Fruit fly (Drosophila melanogaster) whole organism, embryonic: ENCODE data around the gene Hrb27C.

Experiments
- Atf6 ChIP-seq: fragments of 200-800 bp; sonication (Bioruptor generic); IDR thresholded peaks from 2 replicates; pipeline ENCODE4 v1.3.6; 2022; ENCODE audit warnings: missing biosample characterization, missing genetic modification characterization
- Blimp-1 ChIP-seq: fragments of 200-800 bp; sonication (Bioruptor generic); optimal IDR thresholded peaks from 3 replicates; lab custom pipeline; 2018; ENCODE audit warnings: missing biosample characterization, missing genetic modification characterization, mild to moderate bottlenecking, moderate library complexity, missing genetic modification reagents
- BtbVII ChIP-seq: fragments of 200-800 bp; sonication (Bioruptor generic); optimal IDR thresholded peaks from 3 replicates; lab custom pipeline; 2017; ENCODE audit warnings: missing biosample characterization, mild to moderate bottlenecking, missing genetic modification characterization
- CG10147 ChIP-seq: fragments of 200-800 bp; sonication (Bioruptor generic); optimal IDR thresholded peaks from 2 replicates; lab custom pipeline; 2019; ENCODE audit warnings: missing biosample characterization, mild to moderate bottlenecking, missing genetic modification characterization, moderate library complexity
- CG10565 ChIP-seq: fragments of 200-800 bp; sonication (Bioruptor generic); optimal IDR thresholded peaks from 3 replicates; lab custom pipeline; 2016; ENCODE audit warnings: missing biosample characterization, mild to moderate bottlenecking, missing genetic modification characterization
- CG10979 ChIP-seq: fragments of 200-800 bp; sonication (Bioruptor generic); optimal IDR thresholded peaks from 2 replicates; lab custom pipeline; 2018; ENCODE audit warnings: missing biosample characterization, mild to moderate bottlenecking, missing genetic modification characterization, moderate library complexity
- CG15479 ChIP-seq: fragments of 200-800 bp; sonication (Bioruptor generic); optimal IDR thresholded peaks from 3 replicates; lab custom pipeline; 2019; ENCODE audit warnings: missing biosample characterization, mild to moderate bottlenecking, missing genetic modification characterization, moderate library complexity
- CG2120 ChIP-seq: fragments of 200-800 bp; sonication (Bioruptor generic); optimal IDR thresholded peaks from 3 replicates; lab custom pipeline; 2016; ENCODE audit warnings: missing biosample characterization, missing genetic modification characterization
- CG2712 ChIP-seq: fragments of 200-800 bp; optimal IDR thresholded peaks from 3 replicates; lab custom pipeline; 2019; ENCODE audit warnings: missing biosample characterization, mild to moderate bottlenecking, missing genetic modification characterization, moderate library complexity
- CG3065 ChIP-seq: fragments of 200-800 bp; sonication (Bioruptor generic); optimal IDR thresholded peaks from 2 replicates; lab custom pipeline; 2016; ENCODE audit warnings: missing biosample characterization, missing genetic modification characterization
- CG34376 ChIP-seq: fragments of 200-800 bp; sonication (Bioruptor generic); optimal IDR thresholded peaks from 2 replicates; lab custom pipeline; 2018; ENCODE audit warnings: missing biosample characterization, mild to moderate bottlenecking, missing genetic modification characterization
- CG3847 ChIP-seq: fragments of 200-800 bp; sonication (Bioruptor generic); IDR thresholded peaks from 2 replicates; pipeline ENCODE4 v1.3.6; 2022; ENCODE audit warnings: missing biosample characterization, missing genetic modification characterization
- CG4424 ChIP-seq: fragments of 200-800 bp; sonication (Bioruptor generic); optimal IDR thresholded peaks from 3 replicates; lab custom pipeline; 2016; ENCODE audit warnings: missing biosample characterization, missing genetic modification characterization
- CG4707 ChIP-seq: fragments of 200-800 bp; sonication (Bioruptor generic); optimal IDR thresholded peaks from 2 replicates; lab custom pipeline; 2018; ENCODE audit warnings: missing biosample characterization, mild to moderate bottlenecking, missing genetic modification characterization, moderate library complexity
- CG8388 ChIP-seq: fragments of 200-800 bp; sonication (Bioruptor generic); optimal IDR thresholded peaks from 2 replicates; lab custom pipeline; 2019; ENCODE audit warnings: missing biosample characterization, mild to moderate bottlenecking, missing genetic modification characterization, moderate library complexity
- CG9437 ChIP-seq: fragments of 200-800 bp; sonication (Bioruptor generic); optimal IDR thresholded peaks from 2 replicates; lab custom pipeline; 2018; ENCODE audit warnings: missing biosample characterization, mild to moderate bottlenecking, missing genetic modification characterization
- CG9932 ChIP-seq: fragments of 200-800 bp; sonication (Bioruptor generic); IDR thresholded peaks from 2 replicates; pipeline ENCODE4 v1.3.6; 2022; ENCODE audit warnings: missing biosample characterization, missing genetic modification characterization
- Camta ChIP-seq: fragments of 200-800 bp; sonication (Bioruptor generic); optimal IDR thresholded peaks from 2 replicates; lab custom pipeline; 2016; ENCODE audit warnings: missing biosample characterization, missing genetic modification characterization
- CoRest ChIP-seq: fragments of 200-800 bp; sonication (Bioruptor generic); optimal IDR thresholded peaks from 3 replicates; lab custom pipeline; 2018; ENCODE audit warnings: missing biosample characterization, mild to moderate bottlenecking, missing genetic modification characterization, moderate library complexity
- D ChIP-seq, 2 experiments: fragments of 200-800 bp in 1 of 2; fragments of >200 bp in 1 of 2; sonication (Bioruptor generic) in 1 of 2; optimal IDR thresholded peaks; 2 replicates in 1 of 2; 3 replicates in 1 of 2; lab custom pipeline; 2017; ENCODE audit warnings: mild to moderate bottlenecking in 1 of 2, missing biosample characterization in 1 of 2, missing genetic modification characterization in 1 of 2, missing genetic modification reagents in 1 of 2
- D19B ChIP-seq: fragments of 200-800 bp; sonication (Bioruptor generic); optimal IDR thresholded peaks from 2 replicates; lab custom pipeline; 2017; ENCODE audit warnings: missing biosample characterization, mild to moderate bottlenecking, missing genetic modification characterization
- Fer2 ChIP-seq: fragments of 200-800 bp; sonication (Bioruptor generic); optimal IDR thresholded peaks from 2 replicates; lab custom pipeline; 2018; ENCODE audit warnings: missing biosample characterization, mild to moderate bottlenecking, missing genetic modification characterization, moderate library complexity
- Fer3 ChIP-seq: fragments of 200-800 bp; sonication (Bioruptor generic); optimal IDR thresholded peaks from 2 replicates; lab custom pipeline; 2018; ENCODE audit warnings: missing biosample characterization, mild to moderate bottlenecking, missing genetic modification characterization, moderate library complexity
- HHEX ChIP-seq: fragments of 200-800 bp; sonication (Bioruptor generic); optimal IDR thresholded peaks from 3 replicates; lab custom pipeline; 2017; ENCODE audit warnings: missing biosample characterization, mild to moderate bottlenecking, missing genetic modification characterization, missing genetic modification reagents
- HLH3B ChIP-seq: fragments of 200-800 bp; sonication (Bioruptor generic); IDR thresholded peaks from 2 replicates; pipeline ENCODE4 v1.3.6; 2022; ENCODE audit warnings: missing biosample characterization, missing genetic modification characterization
- HmgZ ChIP-seq: fragments of 200-800 bp; sonication (Bioruptor generic); optimal IDR thresholded peaks from 2 replicates; lab custom pipeline; 2018; ENCODE audit warnings: missing biosample characterization, mild to moderate bottlenecking, missing genetic modification characterization
- Hmr ChIP-seq: fragments of 200-800 bp; sonication (Bioruptor generic); optimal IDR thresholded peaks from 3 replicates; lab custom pipeline; 2017; ENCODE audit warnings: mild to moderate bottlenecking, missing biosample characterization, missing genetic modification reagents, missing genetic modification characterization
- Lpt ChIP-seq: fragments of >200 bp; optimal IDR thresholded peaks from 2 replicates; lab custom pipeline; 2018; ENCODE audit warnings: missing biosample characterization, missing genetic modification characterization
- Myb ChIP-seq: fragments of 200-800 bp; sonication (Bioruptor generic); optimal IDR thresholded peaks from 2 replicates; lab custom pipeline; 2016; ENCODE audit warnings: missing biosample characterization, missing genetic modification characterization
- Nf-YC ChIP-seq: fragments of 200-800 bp; optimal IDR thresholded peaks from 3 replicates; lab custom pipeline; 2019; ENCODE audit warnings: missing biosample characterization, mild to moderate bottlenecking, missing genetic modification characterization, moderate library complexity
- Oli ChIP-seq: fragments of 200-800 bp; sonication (Bioruptor generic); optimal IDR thresholded peaks from 2 replicates; lab custom pipeline; 2018; ENCODE audit warnings: missing biosample characterization, mild to moderate bottlenecking, missing genetic modification characterization, moderate library complexity
- Rfx ChIP-seq: fragments of 200-800 bp; sonication (Bioruptor generic); IDR thresholded peaks from 2 replicates; pipeline ENCODE4 v1.3.6; 2022; ENCODE audit warnings: missing biosample characterization, missing genetic modification characterization
- Rx ChIP-seq: fragments of 200-800 bp; sonication (Bioruptor generic); IDR thresholded peaks from 2 replicates; pipeline ENCODE4 v1.3.6; 2022; ENCODE audit warnings: missing biosample characterization, missing genetic modification characterization
- Sox100B ChIP-seq: fragments of 200-800 bp; sonication (Bioruptor generic); optimal IDR thresholded peaks from 3 replicates; lab custom pipeline; 2018; ENCODE audit warnings: missing biosample characterization, mild to moderate bottlenecking, missing genetic modification characterization
- ap ChIP-seq: fragments of 200-800 bp; sonication (Bioruptor generic); IDR thresholded peaks from 2 replicates; pipeline ENCODE4 v1.3.6; 2022; ENCODE audit warnings: missing biosample characterization, missing genetic modification characterization
- bowl ChIP-seq: fragments of 200-800 bp; sonication (Bioruptor generic); IDR thresholded peaks from 2 replicates; pipeline ENCODE4 v1.3.6; 2022; ENCODE audit warnings: missing biosample characterization, missing genetic modification characterization
- cato ChIP-seq: fragments of 200-800 bp; sonication (Bioruptor generic); optimal IDR thresholded peaks from 2 replicates; lab custom pipeline; 2016; ENCODE audit warnings: missing biosample characterization, missing genetic modification characterization, borderline replicate concordance
- caup ChIP-seq: fragments of 200-800 bp; sonication (Bioruptor generic); optimal IDR thresholded peaks from 3 replicates; lab custom pipeline; 2017; ENCODE audit warnings: missing biosample characterization, mild to moderate bottlenecking, missing genetic modification characterization, moderate library complexity; ENCODE audit not compliant: severe bottlenecking
- croc ChIP-seq: fragments of 200-800 bp; sonication (Bioruptor generic); conservative IDR thresholded peaks from 3 replicates; pipeline ENCODE4 v1.3.6; 2022; ENCODE audit warnings: missing biosample characterization, missing genetic modification characterization
- gem ChIP-seq: fragments of 200-800 bp; sonication (Bioruptor generic); optimal IDR thresholded peaks from 2 replicates; lab custom pipeline; 2019; ENCODE audit warnings: missing biosample characterization, mild to moderate bottlenecking, missing genetic modification characterization, moderate library complexity
- kay ChIP-seq: fragments of 200-800 bp; sonication (Bioruptor generic); optimal IDR thresholded peaks from 2 replicates; lab custom pipeline; 2016; ENCODE audit warnings: missing biosample characterization, missing genetic modification characterization
- mam ChIP-seq: fragments of 200-800 bp; sonication (Bioruptor generic); optimal IDR thresholded peaks from 3 replicates; lab custom pipeline; 2016; ENCODE audit warnings: missing biosample characterization, missing genetic modification characterization
- nerfin-1 ChIP-seq: fragments of 200-800 bp; sonication (Bioruptor generic); optimal IDR thresholded peaks from 3 replicates; lab custom pipeline; 2019; ENCODE audit warnings: missing biosample characterization, mild to moderate bottlenecking, missing genetic modification characterization, moderate library complexity
- phol ChIP-seq: fragments of 200-800 bp; sonication (Bioruptor generic); optimal IDR thresholded peaks from 3 replicates; lab custom pipeline; 2018; ENCODE audit warnings: missing biosample characterization, mild to moderate bottlenecking, missing genetic modification characterization, moderate library complexity
- pnt ChIP-seq: fragments of 200-800 bp; sonication (Bioruptor generic); optimal IDR thresholded peaks from 3 replicates; lab custom pipeline; 2016; ENCODE audit warnings: missing biosample characterization, missing genetic modification characterization
- stc ChIP-seq: fragments of 200-800 bp; sonication (Bioruptor generic); IDR thresholded peaks from 2 replicates; pipeline ENCODE4 v1.3.6; 2022; ENCODE audit warnings: missing biosample characterization, missing genetic modification characterization
- tap ChIP-seq: fragments of 200-800 bp; optimal IDR thresholded peaks from 3 replicates; lab custom pipeline; 2019; ENCODE audit warnings: missing biosample characterization, mild to moderate bottlenecking, missing genetic modification characterization, moderate library complexity
- ttk ChIP-seq: fragments of 200-800 bp; sonication (Bioruptor generic); IDR thresholded peaks from 2 replicates; pipeline ENCODE4 v2.1.2; 2022; ENCODE audit warnings: missing biosample characterization, missing genetic modification characterization

Hrb27C gene

DNA sequence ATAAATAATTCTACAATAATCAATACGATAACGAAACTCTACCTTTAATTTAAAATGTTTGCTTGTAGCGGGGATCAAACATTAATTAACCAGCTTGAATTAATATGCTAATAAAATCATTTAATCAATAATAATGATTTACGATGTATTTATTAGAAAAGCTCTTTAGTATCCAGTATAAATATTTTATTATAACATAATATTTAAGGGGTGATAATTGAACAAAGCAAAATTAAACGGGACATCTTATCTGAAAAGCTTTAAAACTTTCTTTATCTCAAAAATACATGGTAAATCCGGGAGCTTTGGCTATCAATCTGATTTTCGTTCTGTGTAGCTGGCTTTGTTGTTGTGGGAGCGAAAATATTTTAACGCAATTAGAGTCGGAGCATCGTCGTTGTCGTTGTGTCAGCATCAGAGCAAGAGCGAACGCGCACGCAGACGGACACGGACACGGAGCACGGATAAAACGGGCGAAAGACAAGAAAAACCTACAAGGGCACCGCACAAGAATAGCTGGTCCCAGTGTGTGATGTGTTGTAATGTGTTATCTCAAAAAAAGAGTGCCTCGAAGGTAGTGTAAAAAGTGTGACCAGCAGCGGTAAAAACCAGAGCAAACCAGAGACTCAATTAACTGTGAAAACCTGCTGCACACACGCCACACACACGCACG lies 45.8 kb upstream of the Hrb27C start, which contains the start of gene Nlg2 (continued):
- TF ChIP-seq cato (no peak), caup (GFP tag; lab: Kevin White, UChicago) (peak; percentile 67), tap (tag; lab: Kevin White, UChicago) (peak; percentile 52), CG10565 (GFP tag; lab: Kevin White, UChicago) (no peak), Rx (GFP tag; lab: Robert Waterston, UW) (no peak), CG10147 (GFP tag; lab: Kevin White, UChicago) (peak; percentile 70), Atf6 (0 out of 2 replicates have a peak, but pooled peaks have one; percentile 15), CG2712 (tag; lab: Kevin White, UChicago) (peak; percentile 69), ttk (GFP tag; lab: Robert Waterston, UW) (peak; percentile 21; the same call in 1 of the 2 replicates), CG4707 (GFP tag; lab: Kevin White, UChicago) (no peak), BtbVII (GFP tag; lab: Kevin White, UChicago) (peak; percentile 68), mam (GFP tag; lab: Kevin White, UChicago) (no peak), Nf-YC (tag; lab: Kevin White, UChicago) (peak; percentile 64), pnt (GFP tag; lab: Kevin White, UChicago) (no peak), Hmr (peak; percentile 81), CG15479 (GFP tag; lab: Kevin White, UChicago) (no peak), D19B (peak; percentile 50), CG9932 (0 out of 2 replicates have a peak, but pooled peaks have one; percentile 7), CG3847 (GFP tag; lab: Robert Waterston, UW) (0 out of 2 replicates have a peak, but pooled peaks have one; percentile 24), phol (peak; percentile 64), CG8388 (GFP tag; lab: Kevin White, UChicago) (peak; percentile 29), HLH3B (no peak), Fer2 (tag; lab: Kevin White, UChicago) (peak; percentile 23), ap (GFP tag; lab: Robert Waterston, UW) (no peak), CG4424 (GFP tag; lab: Kevin White, UChicago) (peak; percentile 52), Sox100B (GFP tag; lab: Kevin White, UChicago) (peak; percentile 80), CG2120 (GFP tag; lab: Kevin White, UChicago) (peak; percentile 32), CG10979 (peak; percentile 52), nerfin-1 (tag; lab: Kevin White, UChicago) (peak; percentile 43), CG9437 (peak; percentile 75), HmgZ (tag; lab: Kevin White, UChicago) (peak; percentile 1), Oli (tag; lab: Kevin White, UChicago) (peak; percentile 55), Blimp-1 (peak; percentile 48), stc (GFP tag; lab: Robert Waterston, UW) (no peak), Rfx (GFP tag; lab: Robert Waterston, UW) (0 out of 2 replicates have a peak, but pooled peaks have one; percentile 13), kay (peak; percentile 17), gem (tag; lab: Kevin White, UChicago) (peak; percentile 81), CG3065 (GFP tag; lab: Kevin White, UChicago) (no peak), Fer3 (peak; percentile 8), Camta (GFP tag; lab: Kevin White, UChicago) (no peak), D (optimal IDR thresholded peaks at IDR 0.05; lab: Kevin White, UChicago) (no peak), D (GFP tag; optimal IDR thresholded peaks at IDR 0.05; lab: Kevin White, UChicago) (peak; percentile 47), croc (no peak), CG34376 (peak; percentile 40), bowl (GFP tag; lab: Robert Waterston, UW) (no peak), HHEX (GFP tag; lab: Kevin White, UChicago) (peak; percentile 46), CoRest (tag; lab: Kevin White, UChicago) (peak; percentile 80), Myb (GFP tag; lab: Kevin White, UChicago) (no peak), Lpt (GFP tag; lab: Kevin White, UChicago) (no peak)
